Fruit fly (Drosophila melanogaster): ENCODE measurements around the gene Spn31A.
A peak's percentile ranks its signal among the peaks of the same experiment; 100 is the strongest.

The Spn31A gene

DNA sequence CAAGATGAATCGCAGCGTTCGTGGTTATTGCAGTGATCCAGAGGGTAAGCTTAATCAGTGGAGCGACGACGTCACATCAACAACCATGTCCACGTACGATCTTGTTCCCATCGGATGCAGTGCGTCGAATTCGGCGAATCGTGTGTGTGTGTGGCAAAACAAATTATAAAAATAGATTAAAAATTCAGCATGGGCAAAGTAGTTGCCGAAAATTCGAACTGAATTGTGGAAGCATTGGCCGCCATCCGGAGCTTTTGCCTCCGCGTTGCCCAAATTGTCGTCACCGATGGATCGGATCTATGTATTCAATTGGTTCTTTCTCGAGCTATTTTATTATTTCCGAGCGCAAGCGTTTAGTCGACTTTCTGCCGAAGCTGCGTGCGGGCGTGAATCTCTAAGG lies at the start of gene Spn31A:
Spn31A (plus strand) TSS at position 301 of the 400 bp plus-strand sequence.
- TF ChIP-seq HmgZ (tag; optimal IDR thresholded peaks at IDR 0.05) (no peak), chinmo (GFP tag; IDR thresholded peaks at IDR 0.05; ENCODE audit: partially characterized antibody) (0 out of 4 replicates have a peak, but pooled peaks have one; percentile 16), CG12769 (tag; optimal IDR thresholded peaks at IDR 0.05) (peak; percentile 7), Deaf1 (tag; optimal IDR thresholded peaks at IDR 0.05) (peak; percentile 36)

DNA sequence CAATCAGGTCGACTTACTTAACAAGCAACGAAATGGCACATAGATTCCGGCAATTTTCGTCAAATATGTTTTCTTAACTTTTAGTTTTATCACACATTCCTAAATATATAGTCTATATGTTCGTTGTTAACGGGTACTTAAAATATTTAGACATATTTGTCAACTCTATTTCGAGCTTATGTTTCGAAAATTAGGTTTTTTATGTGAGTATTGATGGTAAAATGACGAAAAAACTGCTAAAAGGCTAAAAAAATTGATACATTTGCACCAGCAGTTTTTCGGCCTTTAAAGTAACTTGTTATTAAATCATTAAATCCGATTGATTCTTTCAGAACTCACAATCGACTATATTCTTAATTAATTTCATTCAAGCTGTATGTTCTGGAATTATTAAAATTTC lies 43.3 kb upstream of the Spn31A start, which contains the start of gene CG13131:
CG13131 (minus strand) TSS at position 101 of the 400 bp plus-strand sequence.
- TF ChIP-seq CG15601 (tag; optimal IDR thresholded peaks at IDR 0.05) (no peak), zf30C (GFP tag; optimal IDR thresholded peaks at IDR 0.05) (no peak)

DNA sequence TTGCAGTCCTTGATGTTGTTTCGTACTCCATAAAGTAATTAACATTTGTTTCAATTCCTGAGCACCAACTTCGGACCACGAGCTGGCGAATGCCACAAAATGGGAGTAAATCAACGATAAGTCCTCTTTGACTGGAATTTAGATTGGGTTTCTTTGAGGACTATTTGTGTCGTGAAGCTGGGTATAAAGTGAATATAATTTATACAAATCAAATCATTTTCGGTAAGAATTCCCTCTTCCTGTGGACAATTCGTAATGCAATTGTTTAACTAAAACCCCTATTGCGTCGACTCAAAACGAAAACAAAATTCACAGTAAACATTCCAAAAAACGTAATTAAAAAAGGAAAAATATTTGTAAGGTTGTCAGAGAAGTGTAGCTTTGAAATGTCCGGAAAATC lies 34.2 kb upstream of the Spn31A start, which contains the start of gene CG13127:
CG13127 (plus strand) TSS at position 301 of the 400 bp plus-strand sequence.
- no peak for TF ChIP-seq pb (GFP tag; optimal IDR thresholded peaks at IDR 0.05)
- TF ChIP-seq vvl (GFP tag; IDR thresholded peaks at IDR 0.05) = no peak
- no peak for TF ChIP-seq Pdp1 (GFP tag; optimal IDR thresholded peaks at IDR 0.05)
- no peak for TF ChIP-seq Bteb2 (GFP tag; optimal IDR thresholded peaks at IDR 0.05)
- TF ChIP-seq Dref (GFP tag; IDR thresholded peaks at IDR 0.05) = no peak
- TF ChIP-seq sc (optimal IDR thresholded peaks at IDR 0.05) = no peak
- TF ChIP-seq sc (GFP tag; optimal IDR thresholded peaks at IDR 0.05) = no peak
- no peak for TF ChIP-seq twi (tag; optimal IDR thresholded peaks at IDR 0.05)
- TF ChIP-seq Eip74EF (GFP tag; optimal IDR thresholded peaks at IDR 0.05) = no peak
- no peak for TF ChIP-seq TFAM (GFP tag; optimal IDR thresholded peaks at IDR 0.05)
- TF ChIP-seq CG15269 (tag; optimal IDR thresholded peaks at IDR 0.05) = no peak
- no peak for TF ChIP-seq chn (GFP tag; optimal IDR thresholded peaks at IDR 0.05)
- TF ChIP-seq unpg (GFP tag; optimal IDR thresholded peaks at IDR 0.05) = no peak
- TF ChIP-seq CG18619 (GFP tag; optimal IDR thresholded peaks at IDR 0.05) = no peak
- TF ChIP-seq CG1233 (GFP tag; optimal IDR thresholded peaks at IDR 0.05) = no peak
- TF ChIP-seq tx (GFP tag; optimal IDR thresholded peaks at IDR 0.05) = no peak
- no peak for TF ChIP-seq Sox102F (GFP tag; optimal IDR thresholded peaks at IDR 0.05)
- no peak for TF ChIP-seq Neu2 (GFP tag; optimal IDR thresholded peaks at IDR 0.05; ENCODE audit: borderline replicate concordance)
- no peak for TF ChIP-seq sens-2 (GFP tag; IDR thresholded peaks at IDR 0.05)
- no peak for TF ChIP-seq jigr1 (GFP tag; IDR thresholded peaks at IDR 0.05)
- no peak for TF ChIP-seq CG4854 (GFP tag; optimal IDR thresholded peaks at IDR 0.05)

DNA sequence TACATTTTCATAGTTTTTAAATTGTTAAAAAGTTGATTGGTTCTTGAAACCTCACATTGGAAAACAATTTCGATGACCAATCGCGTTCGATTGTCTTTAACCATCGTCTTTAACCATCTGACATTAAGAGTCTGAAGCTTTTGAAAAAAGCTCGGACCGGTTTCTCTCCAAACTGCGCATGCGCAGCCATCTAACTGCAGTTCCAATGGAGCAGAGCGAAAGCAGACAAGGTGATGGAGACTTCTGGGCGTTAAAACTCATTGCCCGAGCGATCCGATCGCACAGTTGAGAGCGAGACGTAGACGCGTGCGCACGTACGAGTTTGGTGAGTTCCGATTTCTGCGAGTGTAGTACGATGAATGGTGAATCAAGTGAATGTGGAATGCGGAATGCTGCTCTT lies 28.2 kb upstream of the Spn31A start, which contains the start of gene obst-B:
obst-B (plus strand) TSS at position 276 of the 400 bp plus-strand sequence.
- TF ChIP-seq CG8290 (GFP tag; optimal IDR thresholded peaks at IDR 0.05) (no peak), CG8290 (tag; optimal IDR thresholded peaks at IDR 0.05) (no peak), Jarid2 (GFP tag; optimal IDR thresholded peaks at IDR 0.05) (peak; percentile 26), ci (GFP tag; IDR thresholded peaks at IDR 0.05) (peak; percentile 29; the same call in 1 of the 3 replicates), CG8388 (GFP tag; optimal IDR thresholded peaks at IDR 0.05) (no peak), Nf-YB (GFP tag; optimal IDR thresholded peaks at IDR 0.05) (peak; percentile 85), Atf-2 (GFP tag; optimal IDR thresholded peaks at IDR 0.05) (no peak), CG12744 (GFP tag; optimal IDR thresholded peaks at IDR 0.05) (no peak), bbx (GFP tag; IDR thresholded peaks at IDR 0.05; ENCODE audit: partially characterized antibody) (peak; percentile 45; the same call in 1 of the 2 replicates), Bgb (GFP tag; IDR thresholded peaks at IDR 0.05; ENCODE audit: partially characterized antibody) (0 out of 2 replicates have a peak, but pooled peaks have one; percentile 21), tna (GFP tag; IDR thresholded peaks at IDR 0.05; ENCODE audit: partially characterized antibody) (peak; percentile 64), HLH4C (GFP tag; IDR thresholded peaks at IDR 0.05; ENCODE audit: partially characterized antibody) (peak; percentile 29; the same call in 2 of the 3 replicates), chinmo (GFP tag; IDR thresholded peaks at IDR 0.05; ENCODE audit: partially characterized antibody) (peak; percentile 97), pan (optimal IDR thresholded peaks at IDR 0.05) (no peak), pan (GFP tag; optimal IDR thresholded peaks at IDR 0.05 in 1 of 2, IDR thresholded peaks at IDR 0.05 in 1 of 2) (peak in 1 of 2 experiments; percentile 23), Trl (optimal IDR thresholded peaks at IDR 0.05) (peak in 1 of 2 experiments; percentile 7), Trl (GFP tag; optimal IDR thresholded peaks at IDR 0.05) (no peak), Opbp (GFP tag; IDR thresholded peaks at IDR 0.05; ENCODE audit: partially characterized antibody) (peak; percentile 29; the same call in 1 of the 3 replicates), CG10979 (tag; optimal IDR thresholded peaks at IDR 0.05) (no peak), CG13287 (GFP tag; IDR thresholded peaks at IDR 0.05; ENCODE audit: partially characterized antibody) (peak; percentile 24; the same call in 1 of the 2 replicates)
